Worm (Caenorhabditis elegans) whole organism, L2 larva: ENCODE data around the gene alkb-8.

Experiments
- F13H6.1 ChIP-seq: sonication (generic microtip); optimal IDR thresholded peaks from 2 replicates; lab custom pipeline; 2016; ENCODE audit warnings: missing genetic modification characterization, missing compliant biosample characterization
- alr-1 ChIP-seq: fragments of 150-350 bp; optimal IDR thresholded peaks from 2 replicates; lab custom pipeline; 2014; ENCODE audit warnings: missing biosample characterization, missing genetic modification characterization
- blmp-1 ChIP-seq: sonication (generic microtip); optimal IDR thresholded peaks from 2 replicates; lab custom pipeline; 2017; ENCODE audit warnings: missing genetic modification characterization, mild to moderate bottlenecking, missing compliant biosample characterization, antibody characterized with exemption, moderate library complexity; ENCODE audit not compliant: insufficient read depth
- ceh-82 ChIP-seq: fragments of 150-350 bp; optimal IDR thresholded peaks from 2 replicates; lab custom pipeline; 2014; ENCODE audit warnings: missing biosample characterization, missing genetic modification characterization
- fos-1 ChIP-seq: fragments of 150-350 bp; optimal IDR thresholded peaks from 2 replicates; lab custom pipeline; 2014; ENCODE audit warnings: missing biosample characterization, missing genetic modification characterization
- lin-13 ChIP-seq: fragments of 150-350 bp; optimal IDR thresholded peaks from 2 replicates; lab custom pipeline; 2014; ENCODE audit warnings: missing biosample characterization, missing genetic modification reagents, missing genetic modification characterization
- nhr-11 ChIP-seq: fragments of 150-350 bp; optimal IDR thresholded peaks from 2 replicates; lab custom pipeline; 2014; ENCODE audit warnings: missing biosample characterization, missing genetic modification characterization
- nhr-12 ChIP-seq: fragments of 150-350 bp; optimal IDR thresholded peaks from 2 replicates; lab custom pipeline; 2014; ENCODE audit warnings: missing biosample characterization, missing genetic modification characterization
- nhr-237 ChIP-seq: fragments of 150-350 bp; optimal IDR thresholded peaks from 2 replicates; lab custom pipeline; 2014; ENCODE audit warnings: missing biosample characterization, missing genetic modification characterization
- nhr-77 ChIP-seq: fragments of 150-350 bp; optimal IDR thresholded peaks from 2 replicates; lab custom pipeline; 2014; ENCODE audit warnings: missing biosample characterization, missing genetic modification characterization
- peb-1 ChIP-seq: fragments of 150-350 bp; optimal IDR thresholded peaks from 2 replicates; lab custom pipeline; 2014; ENCODE audit warnings: missing biosample characterization, missing genetic modification characterization
- skn-1 ChIP-seq: sonication (generic microtip); optimal IDR thresholded peaks from 2 replicates; lab custom pipeline; 2017; ENCODE audit warnings: missing biosample characterization, missing genetic modification characterization
- unc-62 ChIP-seq: fragments of 150-350 bp; optimal IDR thresholded peaks from 2 replicates; lab custom pipeline; 2014; ENCODE audit warnings: missing biosample characterization, missing genetic modification reagents, missing genetic modification characterization
- zag-1 ChIP-seq: fragments of 150-350 bp; optimal IDR thresholded peaks from 2 replicates; lab custom pipeline; 2014; ENCODE audit warnings: missing biosample characterization, missing genetic modification characterization

DNA sequence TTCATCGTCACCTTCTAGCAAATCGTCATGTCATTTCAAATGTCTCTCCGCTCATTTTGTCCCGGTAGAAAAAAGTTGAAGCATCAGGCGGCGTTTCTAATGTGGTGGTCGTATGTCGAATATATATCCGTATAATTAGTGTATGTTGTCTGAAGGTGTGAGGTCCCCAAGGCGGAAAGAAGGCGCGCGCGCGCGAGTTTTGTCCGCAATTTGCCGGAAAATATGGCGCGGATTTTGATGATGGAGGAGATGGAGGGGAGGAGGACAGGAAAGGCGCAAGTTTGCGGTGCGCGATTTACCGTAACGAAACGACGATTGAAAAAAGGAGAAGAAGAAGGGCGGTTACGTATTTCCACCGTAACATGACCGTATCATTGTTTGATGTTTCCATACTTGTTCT lies 33.0 kb downstream of the alkb-8 start:
- TF ChIP-seq alr-1 (no peak), zag-1 (no peak), skn-1 (tag; lab: Kevin White, UChicago) (no peak), nhr-77 (tag; lab: Kevin White, UChicago) (no peak), unc-62 (no peak), blmp-1 (tag; lab: Kevin White, UChicago) (no peak), peb-1 (tag; lab: Kevin White, UChicago) (no peak), nhr-11 (tag; lab: Kevin White, UChicago) (no peak), nhr-237 (no peak), lin-13 (GFP tag; lab: Kevin White, UChicago) (no peak), nhr-12 (tag; lab: Kevin White, UChicago) (no peak), ceh-82 (no peak), fos-1 (tag; lab: Kevin White, UChicago) (no peak), F13H6.1 (no peak)
